Fruit fly (Drosophila melanogaster) whole organism, wandering third instar larva: ENCODE results near the gene CG31862.

Experiments used
- Dif ChIP-seq: fragments of 200-275, 200-300 bp; sonication (Bioruptor generic); optimal IDR thresholded peaks from 2 replicates; lab custom pipeline; 2018; ENCODE audit warnings: missing biosample characterization, missing genetic modification characterization; ENCODE audit not compliant: partially characterized antibody
- HLH106 ChIP-seq: fragments of 200-800 bp; optimal IDR thresholded peaks from 3 replicates; lab custom pipeline; 2019; ENCODE audit warnings: missing biosample characterization, mild to moderate bottlenecking, missing genetic modification characterization, moderate library complexity
- Hr83 ChIP-seq: fragments of 200-300 bp; sonication (Bioruptor generic); optimal IDR thresholded peaks from 2 replicates; lab custom pipeline; 2016; ENCODE audit warnings: missing biosample characterization, mild to moderate bottlenecking, missing genetic modification characterization, moderate library complexity; ENCODE audit not compliant: poor library complexity, severe bottlenecking
- N ChIP-seq: fragments of >200 bp; optimal IDR thresholded peaks from 2 replicates; lab custom pipeline; 2018; ENCODE audit warnings: missing biosample characterization, missing external identifiers, missing genetic modification characterization
- brk ChIP-seq: fragments of 200-800 bp; sonication (Bioruptor generic); optimal IDR thresholded peaks from 2 replicates; lab custom pipeline; 2016; ENCODE audit warnings: missing biosample characterization, mild to moderate bottlenecking, missing genetic modification characterization
- h ChIP-seq: fragments of 200-800 bp; sonication (Bioruptor generic); optimal IDR thresholded peaks from 3 replicates; lab custom pipeline; 2016; ENCODE audit warnings: missing biosample characterization, mild to moderate bottlenecking, missing genetic modification characterization
- lola ChIP-seq: fragments of >200 bp; optimal IDR thresholded peaks from 2 replicates; lab custom pipeline; 2017; ENCODE audit warnings: missing biosample characterization, missing genetic modification characterization
- psq ChIP-seq: fragments of 200-800 bp; sonication (Bioruptor generic); optimal IDR thresholded peaks from 3 replicates; lab custom pipeline; 2017; ENCODE audit warnings: missing biosample characterization, mild to moderate bottlenecking, missing genetic modification characterization, moderate library complexity
- sv ChIP-seq: fragments of 200-800 bp; sonication (Bioruptor generic); optimal IDR thresholded peaks from 3 replicates; lab custom pipeline; 2016; ENCODE audit warnings: missing biosample characterization, missing genetic modification characterization

dm6 chr2L:12364090-12364489 lies 25.4 kb downstream of the CG31862 start:
- TF ChIP-seq lola (GFP tag; lab: Kevin White, UChicago) (no peak), sv (GFP tag; lab: Kevin White, UChicago) (no peak), N (no peak), psq (GFP tag; lab: Kevin White, UChicago) (no peak), HLH106 (tag; lab: Kevin White, UChicago) (no peak), brk (GFP tag; lab: Kevin White, UChicago) (no peak), Hr83 (no peak), h (GFP tag; lab: Kevin White, UChicago) (no peak), Dif (GFP tag; lab: Kevin White, UChicago) (no peak)
